Worm (Caenorhabditis elegans) whole organism, L3 larva: ENCODE data around the gene F56C9.10.

Experiments used
- ZK546.5 ChIP-seq: sonication (generic microtip); optimal IDR thresholded peaks from 2 replicates; lab custom pipeline; 2017; ENCODE audit warnings: missing biosample characterization, missing genetic modification characterization
- nfya-1 ChIP-seq: sonication (generic microtip); optimal IDR thresholded peaks from 2 replicates; lab custom pipeline; 2017; ENCODE audit warnings: missing genetic modification characterization, mild to moderate bottlenecking, missing compliant biosample characterization, antibody characterized with exemption, moderate library complexity; ENCODE audit not compliant: insufficient read depth

DNA sequence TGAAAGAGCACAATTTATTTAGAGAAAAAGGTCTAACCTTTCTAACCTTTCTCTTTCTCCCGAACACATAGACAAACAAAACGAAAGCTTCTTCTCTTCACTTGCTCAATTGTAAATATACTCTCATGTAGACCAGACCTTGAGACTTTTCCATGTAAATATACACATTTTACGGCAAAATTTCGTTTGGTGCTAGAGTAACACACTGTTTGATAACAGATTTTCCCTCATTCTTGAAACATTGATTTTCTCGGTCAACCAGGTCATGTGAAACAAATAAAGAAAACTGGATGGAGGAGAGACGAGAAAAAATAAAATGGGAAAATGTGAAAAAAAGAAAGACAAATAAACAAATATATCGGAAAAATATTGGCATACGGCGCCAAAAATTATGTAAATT lies 13.1 kb downstream of the F56C9.10 start:
- no peak for TF ChIP-seq ZK546.5 (tag; lab: Kevin White, UChicago)
- TF ChIP-seq nfya-1 (tag; lab: Kevin White, UChicago) = no peak
